Worm (Caenorhabditis elegans): ENCODE measurements around the gene cas-1.

cas-1 gene

ce11 chrX:16807015-16807414, 6.4 kb downstream of the cas-1 start, which contains the start of gene mec-4:
mec-4 (minus strand) TSS chrX:16807115.
- TF ChIP-seq nhr-67 (tag; optimal IDR thresholded peaks at IDR 0.05) (no peak), lin-39 (tag; optimal IDR thresholded peaks at IDR 0.05) (no peak), lsy-12 (tag; optimal IDR thresholded peaks at IDR 0.05) (no peak), elt-3 (tag; optimal IDR thresholded peaks at IDR 0.05) (no peak), sea-2 (GFP tag; optimal IDR thresholded peaks at IDR 0.05) (no peak), unc-62 (GFP tag; optimal IDR thresholded peaks at IDR 0.05) (no peak), aly-2 (tag; optimal IDR thresholded peaks at IDR 0.05) (no peak), snpc-4 (tag; optimal IDR thresholded peaks at IDR 0.05) (no peak), elt-2 (tag; optimal IDR thresholded peaks at IDR 0.05) (no peak), unc-39 (tag; optimal IDR thresholded peaks at IDR 0.05) (no peak)

- TF ChIP-seq pqm-1 (tag; optimal IDR thresholded peaks at IDR 0.05) = no peak
- TF ChIP-seq nhr-25 (tag; optimal IDR thresholded peaks at IDR 0.05) = no peak
- peak; percentile 7 for TF ChIP-seq ama-1 (optimal IDR thresholded peaks at IDR 0.05)
- no peak for TF ChIP-seq ztf-11 (tag; optimal IDR thresholded peaks at IDR 0.05)
- no peak for TF ChIP-seq lsy-12 (tag; optimal IDR thresholded peaks at IDR 0.05)
- TF ChIP-seq elt-2 (tag; optimal IDR thresholded peaks at IDR 0.05) = peak; percentile 5
- no peak for TF ChIP-seq lin-39 (tag; optimal IDR thresholded peaks at IDR 0.05)
- no peak for TF ChIP-seq ztf-4 (tag; optimal IDR thresholded peaks at IDR 0.05)
- no peak for TF ChIP-seq mml-1 (tag; optimal IDR thresholded peaks at IDR 0.05)
These were observed 9.9 kb downstream of the cas-1 start for ce11 chrX:16803545-16803944.

- TF ChIP-seq nhr-28 (tag; optimal IDR thresholded peaks at IDR 0.05) (no peak), skn-1 (tag; optimal IDR thresholded peaks at IDR 0.05) (no peak), lin-39 (tag; optimal IDR thresholded peaks at IDR 0.05) (peak; percentile 76), unc-62 (GFP tag; optimal IDR thresholded peaks at IDR 0.05) (no peak), daf-12 (tag; optimal IDR thresholded peaks at IDR 0.05) (no peak), lin-15B (tag; optimal IDR thresholded peaks at IDR 0.05) (peak; percentile 22), nhr-43 (tag; optimal IDR thresholded peaks at IDR 0.05; ENCODE audit: poor library complexity, severe bottlenecking) (peak; percentile 25), aly-2 (tag; optimal IDR thresholded peaks at IDR 0.05) (no peak), nfya-1 (tag; optimal IDR thresholded peaks at IDR 0.05; ENCODE audit: insufficient read depth) (peak; percentile 79), pqm-1 (tag; optimal IDR thresholded peaks at IDR 0.05) (peak; percentile 28), nhr-23 (tag; optimal IDR thresholded peaks at IDR 0.05) (peak; percentile 13), hmg-11 (tag; optimal IDR thresholded peaks at IDR 0.05) (peak; percentile 89), fkh-10 (GFP tag; optimal IDR thresholded peaks at IDR 0.05) (peak; percentile 30), pha-4 (tag; optimal IDR thresholded peaks at IDR 0.05) (peak; percentile 88), snpc-4 (tag; optimal IDR thresholded peaks at IDR 0.05) (peak; percentile 39), elt-2 (tag; optimal IDR thresholded peaks at IDR 0.05) (peak; percentile 1), ZK546.5 (tag; optimal IDR thresholded peaks at IDR 0.05) (no peak), lsy-12 (tag; optimal IDR thresholded peaks at IDR 0.05) (peak; percentile 10), nhr-25 (tag; optimal IDR thresholded peaks at IDR 0.05) (peak; percentile 58), ama-1 (optimal IDR thresholded peaks at IDR 0.05) (peak; percentile 84), zag-1 (tag; optimal IDR thresholded peaks at IDR 0.05) (no peak)
These were observed 14.3 kb downstream of the cas-1 start for ce11 chrX:16799065-16799663.

- TF ChIP-seq R02D3.7 (tag; optimal IDR thresholded peaks at IDR 0.05) (no peak), ama-1 (optimal IDR thresholded peaks at IDR 0.05) (peak; percentile 39), elt-2 (tag; optimal IDR thresholded peaks at IDR 0.05) (peak; percentile 14)
These were observed 14.8 kb downstream of the cas-1 start for ce11 chrX:16798621-16799020.

ce11 chrX:16796826-16797225, 16.6 kb downstream of the cas-1 start:
- TF ChIP-seq nhr-237 (tag; optimal IDR thresholded peaks at IDR 0.05) (no peak), ZK546.5 (tag; optimal IDR thresholded peaks at IDR 0.05) (no peak), ama-1 (optimal IDR thresholded peaks at IDR 0.05) (peak; percentile 74), nhr-28 (tag; optimal IDR thresholded peaks at IDR 0.05) (no peak), ztf-11 (tag; optimal IDR thresholded peaks at IDR 0.05) (no peak), skn-1 (tag; optimal IDR thresholded peaks at IDR 0.05) (peak; percentile 53), mdl-1 (tag; optimal IDR thresholded peaks at IDR 0.05) (peak; percentile 97), nhr-77 (tag; optimal IDR thresholded peaks at IDR 0.05) (no peak), nhr-67 (tag; optimal IDR thresholded peaks at IDR 0.05) (no peak), lin-39 (tag; optimal IDR thresholded peaks at IDR 0.05) (peak; percentile 67), ceh-82 (tag; optimal IDR thresholded peaks at IDR 0.05) (no peak), nhr-76 (tag; optimal IDR thresholded peaks at IDR 0.05) (no peak), unc-39 (tag; optimal IDR thresholded peaks at IDR 0.05) (no peak), lin-15B (tag; optimal IDR thresholded peaks at IDR 0.05) (peak; percentile 53), ceh-16 (tag; optimal IDR thresholded peaks at IDR 0.05) (no peak), aly-2 (tag; optimal IDR thresholded peaks at IDR 0.05) (no peak), ztf-4 (tag; optimal IDR thresholded peaks at IDR 0.05) (peak; percentile 15), nhr-43 (tag; optimal IDR thresholded peaks at IDR 0.05; ENCODE audit: poor library complexity, severe bottlenecking) (peak; percentile 91), zag-1 (tag; optimal IDR thresholded peaks at IDR 0.05) (no peak), sea-2 (GFP tag; optimal IDR thresholded peaks at IDR 0.05) (peak; percentile 11), nfya-1 (tag; optimal IDR thresholded peaks at IDR 0.05; ENCODE audit: insufficient read depth) (peak; percentile 89), egl-27 (tag; optimal IDR thresholded peaks at IDR 0.05) (no peak), lsy-12 (tag; optimal IDR thresholded peaks at IDR 0.05) (peak; percentile 85), fos-1 (tag; optimal IDR thresholded peaks at IDR 0.05) (no peak), nhr-11 (tag; optimal IDR thresholded peaks at IDR 0.05) (peak; percentile 82), pqm-1 (tag; optimal IDR thresholded peaks at IDR 0.05) (peak; percentile 84), unc-62 (GFP tag; optimal IDR thresholded peaks at IDR 0.05) (peak; percentile 66), elt-2 (tag; optimal IDR thresholded peaks at IDR 0.05) (peak; percentile 77), jun-1 (tag; optimal IDR thresholded peaks at IDR 0.05) (peak; percentile 92), eor-1 (tag; optimal IDR thresholded peaks at IDR 0.05) (no peak), daf-12 (tag; optimal IDR thresholded peaks at IDR 0.05) (no peak)

All from whole organism, L3 larva.